Worm (Caenorhabditis elegans) whole organism, L4 larva: ENCODE results near the gene K01H12.4.

ENCODE experiments used
- gei-8 ChIP-seq: fragments of 200-800 bp; sonication (Bioruptor generic); optimal IDR thresholded peaks from 2 replicates; lab custom pipeline; 2018; ENCODE audit warnings: mild to moderate bottlenecking, missing genetic modification characterization, missing compliant biosample characterization
- lin-39 ChIP-seq: fragments of 150-350 bp; optimal IDR thresholded peaks from 2 replicates; lab custom pipeline; 2014; ENCODE audit warnings: missing biosample characterization, missing genetic modification reagents, missing genetic modification characterization
- lsy-2 ChIP-seq, 2 experiments: fragments of 150-350 bp in 1 of 2; sonication (generic microtip) in 1 of 2; optimal IDR thresholded peaks; 2 replicates each; lab custom pipeline; 2014 to 2017; ENCODE audit warnings: missing biosample characterization in 2 of 2, missing genetic modification characterization in 2 of 2

- TF ChIP-seq gei-8 (GFP tag; lab: Kevin White, UChicago) (no peak), lsy-2 (tag; optimal IDR thresholded peaks at IDR 0.05; lab: Kevin White, UChicago) (peak; percentile 9 to 84), lin-39 (tag; lab: Kevin White, UChicago) (no peak)
Observed at ce11 chrIV:9677226-9677992, 35.5 kb upstream of the K01H12.4 start.
